Fruit fly (Drosophila melanogaster): Measurements from ENCODE around the gene CG15922.

CG15922 gene

DNA sequence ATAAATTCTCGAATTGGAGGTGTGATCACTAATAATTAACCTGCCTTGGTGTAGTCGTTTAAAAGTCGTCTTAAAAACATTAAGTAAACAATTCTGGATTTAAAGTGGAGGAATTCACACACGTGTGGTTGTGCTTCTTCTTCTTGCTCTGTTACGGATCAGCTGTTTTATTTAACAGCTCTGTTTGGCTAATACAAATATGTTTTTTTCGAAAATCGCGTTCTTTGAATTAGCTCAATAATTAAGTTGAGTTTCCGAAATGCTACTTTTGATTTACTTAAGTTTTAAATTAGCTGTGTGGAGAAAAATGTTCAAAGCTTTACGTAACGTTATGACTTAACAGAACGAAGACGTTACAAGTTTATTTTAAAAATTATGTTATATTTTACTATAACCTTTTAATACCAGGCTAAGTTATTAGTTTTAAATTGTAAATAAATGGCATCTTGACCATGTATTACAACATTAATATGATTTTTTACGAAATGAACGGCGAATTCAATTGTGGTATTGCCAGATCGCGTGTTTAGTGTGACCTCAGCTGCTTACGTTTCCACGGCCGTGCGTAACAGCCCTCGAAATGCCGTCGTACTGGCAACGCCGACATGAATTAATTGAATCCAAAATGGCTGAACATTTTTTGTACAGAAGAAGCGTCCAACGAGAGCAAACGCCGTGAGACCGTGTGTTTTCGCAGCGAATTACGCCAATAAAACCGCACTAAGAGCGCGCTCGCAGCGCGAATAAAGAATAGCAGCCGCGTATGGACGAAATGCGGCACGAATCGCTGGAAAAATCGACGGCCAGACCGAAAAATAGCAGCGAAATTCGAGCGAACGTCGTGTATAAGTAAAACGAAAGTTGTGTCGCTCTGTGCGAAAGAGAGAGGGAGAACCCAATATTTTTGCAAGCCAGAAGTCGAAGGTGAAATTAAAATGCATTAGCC lies 32.7 kb upstream of the CG15922 start, which contains the start of the genes Pus1 and bon:
Gene Pus1, minus strand, starts transcription at position 155 of the 946 bp plus-strand sequence.
Gene bon, plus strand, starts transcription at position 623 of the 946 bp plus-strand sequence.
- TF ChIP-seq CG8478 (optimal IDR thresholded peaks at IDR 0.05) (no peak), CTCF (optimal IDR thresholded peaks at IDR 0.05) (peak in 1 of 2 experiments; percentile 5)

DNA sequence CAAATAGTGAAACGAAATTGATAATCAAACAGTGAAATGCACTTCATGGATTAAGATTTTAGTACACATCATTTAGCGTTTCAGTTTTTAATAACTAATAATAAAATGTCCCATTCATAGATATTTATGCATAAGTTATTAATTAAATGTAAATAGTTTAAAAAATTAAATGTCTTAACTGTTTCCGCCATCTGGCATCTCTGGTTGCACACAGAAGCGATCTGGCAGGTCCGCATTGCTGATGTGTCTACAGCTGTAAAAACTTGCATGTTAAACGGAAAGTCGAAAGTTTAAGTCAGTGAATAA lies 28.4 kb upstream of the CG15922 start, which contains the start of gene Srp72:
Gene Srp72, plus strand, starts transcription at position 232 of the 306 bp plus-strand sequence.
- TF ChIP-seq CTCF (optimal IDR thresholded peaks at IDR 0.05) = no peak
- TF ChIP-seq CG8478 (optimal IDR thresholded peaks at IDR 0.05) = no peak

DNA sequence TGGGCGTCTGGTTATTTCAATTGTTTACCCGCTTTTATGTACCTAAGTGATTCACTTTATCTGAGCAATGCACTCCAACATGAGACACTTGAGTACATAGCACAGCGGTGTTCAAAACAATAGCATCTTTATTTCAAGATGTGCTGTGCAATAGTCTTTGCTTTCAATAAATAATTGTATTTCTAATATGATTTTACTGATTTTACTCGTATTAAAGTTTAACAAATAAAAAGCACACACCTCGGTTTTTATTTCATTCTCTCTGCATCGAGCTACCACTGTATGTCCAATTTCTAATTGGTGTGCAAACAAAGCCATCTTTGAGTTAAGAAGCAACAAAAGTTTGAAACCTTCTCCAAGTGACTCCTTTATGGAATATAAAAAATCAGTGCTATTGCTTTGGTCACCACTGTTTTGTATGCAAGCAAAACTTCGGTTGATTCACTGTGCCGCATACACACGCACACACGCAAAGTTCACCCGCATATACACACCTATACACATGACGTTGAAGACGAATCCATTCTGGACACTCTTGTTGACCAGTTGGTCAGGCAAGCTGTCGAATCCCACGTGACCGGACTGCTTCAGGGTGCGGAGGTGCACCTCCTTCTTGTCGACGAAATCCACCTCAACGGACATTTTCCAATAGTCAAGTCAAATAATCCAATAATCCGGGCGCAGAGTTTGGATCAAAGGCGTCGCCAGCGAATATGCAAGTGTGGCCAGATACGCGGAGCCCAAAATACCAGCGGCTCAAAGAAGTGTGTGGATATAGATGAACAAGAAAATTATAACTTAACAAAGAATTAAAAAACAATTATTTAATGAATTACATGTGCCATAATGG lies 27.8 kb upstream of the CG15922 start, which contains the start of gene Septin2:
Gene Septin2, minus strand, starts transcription at position 727 of the 850 bp plus-strand sequence.
- TF ChIP-seq CTCF (optimal IDR thresholded peaks at IDR 0.05) = no peak
- no peak for TF ChIP-seq CG8478 (optimal IDR thresholded peaks at IDR 0.05)

DNA sequence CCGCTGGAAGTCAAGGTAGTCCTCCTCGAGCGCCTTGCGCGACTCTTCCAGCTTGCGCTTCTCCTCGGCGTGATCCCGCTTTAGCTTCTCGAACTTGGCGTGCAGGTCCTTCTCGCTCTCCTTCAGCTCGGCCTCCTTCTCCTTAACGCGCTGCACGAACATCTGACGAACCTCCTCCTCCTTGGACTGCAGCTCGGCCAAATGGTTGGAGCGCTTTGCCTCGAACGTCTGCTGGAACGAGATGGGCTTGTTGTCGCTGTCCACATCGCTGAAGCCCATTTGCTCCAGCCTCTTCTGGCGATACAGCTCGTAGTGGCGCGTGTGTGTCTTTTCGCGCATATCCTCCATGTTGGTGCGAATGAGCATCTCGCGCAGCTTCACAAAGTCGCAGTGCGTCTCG lies 26.3 kb upstream of the CG15922 start:
- no peak for TF ChIP-seq CG8478 (optimal IDR thresholded peaks at IDR 0.05)
- TF ChIP-seq CTCF (optimal IDR thresholded peaks at IDR 0.05) = no peak

DNA sequence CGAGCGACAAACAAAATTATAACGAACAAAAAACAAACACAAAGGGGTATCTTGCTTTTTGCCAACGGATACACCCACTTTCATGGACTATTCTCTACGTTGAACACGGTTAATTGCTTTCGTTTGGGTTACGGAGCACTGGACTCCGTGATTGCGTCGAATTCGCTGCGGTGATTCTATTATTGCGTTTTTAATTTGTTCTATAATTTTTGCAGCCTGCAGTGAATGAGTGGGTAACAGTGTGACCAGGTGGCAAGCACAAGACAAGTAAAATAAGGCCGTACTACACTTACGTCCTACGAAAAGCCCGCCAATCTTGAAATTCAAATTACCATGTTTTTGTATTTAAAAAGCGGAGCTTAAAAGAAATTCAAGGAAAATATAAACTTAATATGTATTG lies 25.5 kb upstream of the CG15922 start, which contains the start of gene CG16953:
Gene CG16953, minus strand, starts transcription at position 268 of the 400 bp plus-strand sequence.
- TF ChIP-seq CTCF (optimal IDR thresholded peaks at IDR 0.05) (no peak), CG8478 (optimal IDR thresholded peaks at IDR 0.05) (no peak)

DNA sequence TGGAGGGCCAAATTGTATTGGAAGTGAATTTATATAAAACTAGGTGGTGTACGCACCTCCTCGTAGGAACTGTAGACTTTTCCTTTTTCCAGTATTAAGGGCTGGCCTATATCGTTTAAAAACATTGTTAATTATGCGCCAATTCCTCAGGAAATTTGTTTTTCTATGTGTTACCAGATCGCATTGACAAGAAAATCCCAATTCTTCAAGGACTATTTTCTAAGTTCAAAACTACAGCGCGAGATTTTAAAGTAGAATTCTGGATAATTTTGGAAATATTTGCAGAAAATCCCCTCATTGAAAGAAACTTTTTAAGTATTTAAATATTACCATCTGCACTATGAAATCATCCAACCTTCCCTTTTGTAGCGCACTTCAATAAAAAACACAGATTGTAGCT lies 21.3 kb upstream of the CG15922 start, which contains the start of gene CG34008:
Gene CG34008, minus strand, starts transcription at position 147 of the 400 bp plus-strand sequence.
- TF ChIP-seq CG8478 (optimal IDR thresholded peaks at IDR 0.05) (no peak), CTCF (optimal IDR thresholded peaks at IDR 0.05) (no peak)

DNA sequence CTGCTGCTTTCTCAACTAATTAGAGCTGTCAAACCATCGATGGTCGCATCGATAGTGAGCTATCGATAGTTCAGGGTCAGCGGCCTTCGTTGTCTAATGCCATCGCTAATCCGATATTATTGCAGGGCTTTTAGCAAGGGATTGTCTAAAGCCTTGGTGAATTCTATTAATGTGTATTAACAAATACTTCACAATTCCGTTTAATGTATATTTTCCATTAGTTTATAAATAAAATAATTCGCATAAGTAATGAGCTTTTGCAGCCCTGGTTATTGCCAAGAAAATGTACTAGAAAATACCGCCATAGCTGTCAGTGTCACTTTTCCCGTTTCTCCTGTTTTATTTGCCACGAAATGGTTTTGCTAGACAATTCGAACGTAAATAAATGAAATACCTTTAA lies 19.7 kb upstream of the CG15922 start, which contains the start of the genes EloB and Srp14:
Gene EloB, minus strand, starts transcription at position 35 of the 400 bp plus-strand sequence.
Gene Srp14, plus strand, starts transcription at position 300 of the 400 bp plus-strand sequence.
- no peak for TF ChIP-seq CG8478 (optimal IDR thresholded peaks at IDR 0.05)
- TF ChIP-seq CTCF (optimal IDR thresholded peaks at IDR 0.05) = no peak

DNA sequence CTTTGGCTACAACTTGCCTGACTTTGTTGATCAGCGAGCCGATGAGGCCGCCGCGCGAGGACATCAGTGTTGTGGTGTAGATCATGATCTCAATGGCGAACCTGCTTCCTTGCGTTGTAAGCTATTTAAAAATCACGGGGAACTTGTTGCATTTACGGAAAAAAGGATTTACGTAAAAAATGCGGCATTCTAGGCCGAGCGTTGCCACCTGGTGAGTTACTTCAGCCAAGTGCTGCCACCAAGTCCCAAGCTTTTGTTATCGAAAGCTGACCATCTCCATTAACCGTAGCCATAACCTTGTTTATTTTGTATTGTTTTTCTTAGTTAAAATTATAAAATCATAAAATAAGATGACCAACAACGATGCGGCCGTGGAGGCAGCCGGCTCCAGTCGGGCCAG lies 16.7 kb upstream of the CG15922 start, which contains the start of the genes TFAM and CG5412:
Gene TFAM, minus strand, starts transcription at position 222 of the 400 bp plus-strand sequence.
Gene CG5412, plus strand, starts transcription at position 265 of the 400 bp plus-strand sequence.
- peak in 1 of 2 experiments; percentile 31 for TF ChIP-seq CTCF (optimal IDR thresholded peaks at IDR 0.05)
- no peak for TF ChIP-seq CG8478 (optimal IDR thresholded peaks at IDR 0.05)

DNA sequence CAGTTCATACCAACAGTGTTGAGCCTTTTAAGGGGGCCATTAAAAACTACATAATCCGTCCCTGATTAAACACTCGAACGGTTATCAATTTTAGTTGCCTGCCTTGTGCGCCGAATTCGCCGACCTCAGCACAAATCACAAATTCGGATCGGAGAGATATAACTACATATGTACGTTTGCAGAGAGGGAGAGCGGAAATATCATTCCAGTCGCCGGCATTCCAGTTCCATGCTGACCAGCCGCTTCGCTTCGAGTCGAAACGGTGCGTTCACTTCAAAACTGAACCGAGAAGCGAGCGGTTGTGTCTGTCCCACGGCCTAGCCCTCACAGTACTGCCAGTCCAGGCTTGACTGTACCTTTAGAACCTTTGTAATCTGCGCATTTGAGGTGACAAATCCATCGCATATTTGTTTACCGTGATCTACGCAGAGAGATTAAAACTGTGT lies 14.5 kb upstream of the CG15922 start:
- TF ChIP-seq CG8478 (optimal IDR thresholded peaks at IDR 0.05) = no peak
- TF ChIP-seq CTCF (optimal IDR thresholded peaks at IDR 0.05) = no peak

DNA sequence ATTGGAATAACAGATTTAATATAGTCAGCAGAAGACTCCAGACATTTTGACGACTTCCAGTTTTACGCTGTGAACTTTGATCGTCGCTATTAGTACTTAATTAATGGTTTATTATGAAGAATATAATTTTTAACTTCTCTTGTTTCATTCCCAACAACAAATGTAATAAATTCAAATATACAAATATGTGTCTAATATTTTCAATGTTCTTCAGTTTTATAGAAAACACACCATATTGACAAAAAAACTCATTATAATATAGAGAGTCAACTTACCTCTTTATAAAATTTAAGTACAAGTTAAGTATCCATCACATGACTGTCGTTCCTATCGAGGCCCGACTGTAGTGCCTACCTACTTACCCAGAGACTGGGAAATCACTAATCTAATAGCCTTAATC lies 13.2 kb upstream of the CG15922 start:
- TF ChIP-seq CG8478 (optimal IDR thresholded peaks at IDR 0.05) (no peak), CTCF (optimal IDR thresholded peaks at IDR 0.05) (no peak)

DNA sequence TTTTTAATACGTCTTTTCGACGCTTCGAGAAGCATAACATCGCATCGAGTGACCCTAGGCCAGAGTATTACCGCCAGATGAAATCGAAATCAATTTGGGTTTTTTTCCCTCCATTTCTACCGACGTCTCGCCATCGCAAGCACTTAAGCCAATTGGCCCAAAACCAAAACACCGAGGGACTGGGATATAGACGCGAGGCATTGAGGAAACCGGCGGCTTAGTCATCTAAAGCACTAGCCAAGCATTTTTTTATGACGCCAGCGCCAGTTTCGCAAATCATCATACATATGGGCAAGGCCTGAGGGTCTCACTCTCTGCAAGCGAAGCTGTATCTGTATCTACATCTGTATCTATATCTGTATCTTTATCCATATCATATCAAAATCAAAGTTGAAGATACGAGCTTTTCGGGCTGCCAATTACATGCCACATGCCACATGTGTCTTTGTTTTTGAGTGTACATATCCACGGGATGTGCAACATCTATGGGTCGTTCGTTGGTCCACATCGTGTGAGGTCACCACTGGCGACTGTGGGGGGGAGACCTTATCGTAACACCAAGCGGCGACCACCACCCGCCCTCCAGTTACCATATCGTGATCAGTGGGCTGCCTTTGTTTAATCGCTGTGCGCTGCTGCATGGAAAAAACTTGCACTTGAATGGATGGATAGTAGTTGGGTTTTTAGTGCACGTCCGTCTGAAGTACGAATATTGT lies 7.6 kb upstream of the CG15922 start:
- TF ChIP-seq CTCF (optimal IDR thresholded peaks at IDR 0.05) = no peak
- no peak for TF ChIP-seq CG8478 (optimal IDR thresholded peaks at IDR 0.05)

DNA sequence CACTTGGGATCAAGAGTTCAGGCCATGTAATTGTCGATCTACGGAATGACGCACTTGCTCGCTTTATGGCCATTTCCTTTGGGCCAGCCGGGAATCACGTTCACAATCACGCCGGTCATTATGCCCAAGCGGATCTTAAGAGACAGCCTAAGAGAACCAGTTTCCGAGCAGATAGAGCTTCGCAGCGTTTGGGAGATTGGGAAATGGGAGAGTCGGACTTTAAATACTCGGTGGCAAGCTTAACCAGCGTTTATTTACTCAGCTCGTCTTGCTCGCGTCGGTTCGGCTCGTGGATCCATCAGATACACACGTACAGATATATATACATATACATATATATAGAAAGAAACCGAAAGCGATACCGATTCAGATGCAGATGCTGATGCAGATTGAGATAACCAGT lies 5.5 kb upstream of the CG15922 start:
- TF ChIP-seq CG8478 (optimal IDR thresholded peaks at IDR 0.05) (no peak), CTCF (optimal IDR thresholded peaks at IDR 0.05) (no peak)

DNA sequence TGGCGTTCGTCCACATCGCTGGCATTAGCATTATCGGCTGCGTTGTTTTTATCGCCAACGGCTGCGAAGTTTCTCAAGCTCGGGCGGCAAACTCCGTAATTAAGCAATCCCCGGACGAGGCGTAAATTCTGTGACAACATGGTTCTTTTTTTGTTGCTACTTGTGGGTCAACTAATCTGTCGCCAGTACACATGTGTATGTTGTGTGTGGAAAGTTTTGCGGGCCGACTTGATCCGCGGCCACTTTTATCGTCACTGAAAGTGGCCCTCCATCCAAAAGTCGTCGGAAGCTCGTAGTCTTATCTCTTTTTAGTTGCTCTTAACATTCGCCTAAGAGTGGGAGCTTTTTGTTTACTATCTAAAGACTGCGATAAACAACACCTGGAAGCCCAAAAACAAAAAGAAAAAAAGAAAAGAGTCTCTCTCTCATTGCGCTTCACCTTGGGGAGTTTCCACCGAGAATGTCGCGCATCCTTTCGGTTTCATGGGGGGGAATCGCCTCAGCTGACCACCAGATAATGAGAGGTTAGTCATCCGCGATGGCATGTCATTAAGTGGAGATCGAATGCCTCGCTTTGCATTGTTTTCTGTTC lies 3.8 kb upstream of the CG15922 start, which contains the start of gene CG10877:
Gene CG10877, minus strand, starts transcription at position 238 of the 592 bp plus-strand sequence.
- TF ChIP-seq CG8478 (optimal IDR thresholded peaks at IDR 0.05) (no peak), CTCF (optimal IDR thresholded peaks at IDR 0.05) (no peak)
